Worm (Caenorhabditis elegans) whole organism, mixed stage, embryonic: ENCODE data around the gene ifet-1.

Experiments used
- M03D4.4 ChIP-seq: sonication (generic microtip); optimal IDR thresholded peaks from 2 replicates; lab custom pipeline; 2017; ENCODE audit warnings: mild to moderate bottlenecking, missing genetic modification characterization, missing compliant biosample characterization
- bed-3 ChIP-seq: fragments of 200-800 bp; sonication (Bioruptor generic); optimal IDR thresholded peaks from 3 replicates; lab custom pipeline; 2018; ENCODE audit warnings: mild to moderate bottlenecking, missing genetic modification characterization, moderate library complexity, missing compliant biosample characterization
- blmp-1 ChIP-seq: fragments of 150-350 bp; optimal IDR thresholded peaks from 2 replicates; lab custom pipeline; 2014; ENCODE audit warnings: missing biosample characterization, missing genetic modification characterization
- ceh-39 ChIP-seq: fragments of 150-350 bp; optimal IDR thresholded peaks from 2 replicates; lab custom pipeline; 2014; ENCODE audit warnings: missing biosample characterization, missing genetic modification characterization
- ceh-43 ChIP-seq: fragments of 200-800 bp; sonication (Bioruptor generic); optimal IDR thresholded peaks from 2 replicates; lab custom pipeline; 2018; ENCODE audit warnings: mild to moderate bottlenecking, missing genetic modification characterization, moderate library complexity, missing compliant biosample characterization
- ceh-83 ChIP-seq: fragments of 200-800 bp; sonication (Bioruptor generic); optimal IDR thresholded peaks from 2 replicates; lab custom pipeline; 2018; ENCODE audit warnings: mild to moderate bottlenecking, missing genetic modification characterization, missing compliant biosample characterization
- ces-1 ChIP-seq: fragments of 150-350 bp; optimal IDR thresholded peaks from 2 replicates; lab custom pipeline; 2014; ENCODE audit warnings: missing biosample characterization, missing genetic modification reagents, missing genetic modification characterization
- cnd-1 ChIP-seq: fragments of 200-800 bp; sonication (Bioruptor generic); optimal IDR thresholded peaks from 2 replicates; lab custom pipeline; 2018; ENCODE audit warnings: mild to moderate bottlenecking, missing genetic modification characterization, missing compliant biosample characterization
- drap-1 ChIP-seq: fragments of 200-800 bp; sonication (Bioruptor generic); optimal IDR thresholded peaks from 3 replicates; lab custom pipeline; 2018; ENCODE audit warnings: mild to moderate bottlenecking, missing genetic modification characterization, missing compliant biosample characterization
- elt-1 ChIP-seq: sonication (generic microtip); optimal IDR thresholded peaks from 2 replicates; lab custom pipeline; 2017; ENCODE audit warnings: missing genetic modification characterization, mild to moderate bottlenecking, missing compliant biosample characterization, antibody characterized with exemption, moderate library complexity, borderline replicate concordance; ENCODE audit not compliant: insufficient read depth
- elt-3 ChIP-seq: fragments of 150-350 bp; optimal IDR thresholded peaks from 2 replicates; lab custom pipeline; 2014; ENCODE audit warnings: missing biosample characterization, missing genetic modification characterization
- flh-1 ChIP-seq: fragments of 200-800 bp; sonication (Bioruptor generic); optimal IDR thresholded peaks from 2 replicates; lab custom pipeline; 2018; ENCODE audit warnings: mild to moderate bottlenecking, missing genetic modification characterization, moderate library complexity, missing compliant biosample characterization
- ham-2 ChIP-seq: fragments of 200-800 bp; sonication (Bioruptor generic); optimal IDR thresholded peaks from 2 replicates; lab custom pipeline; 2018; ENCODE audit warnings: mild to moderate bottlenecking, missing genetic modification characterization, missing compliant biosample characterization
- lin-13 ChIP-seq: fragments of 150-350 bp; optimal IDR thresholded peaks from 2 replicates; lab custom pipeline; 2014; ENCODE audit warnings: missing biosample characterization, missing genetic modification characterization
- lin-32 ChIP-seq: fragments of 200-800 bp; sonication (Bioruptor generic); optimal IDR thresholded peaks from 2 replicates; lab custom pipeline; 2018; ENCODE audit warnings: mild to moderate bottlenecking, missing genetic modification characterization, missing compliant biosample characterization
- lsy-2 ChIP-seq: fragments of 150-350 bp; optimal IDR thresholded peaks from 2 replicates; lab custom pipeline; 2014; ENCODE audit warnings: missing biosample characterization, missing genetic modification characterization
- mab-5 ChIP-seq: fragments of 150-350 bp; optimal IDR thresholded peaks from 2 replicates; lab custom pipeline; 2014; ENCODE audit warnings: missing biosample characterization, missing genetic modification characterization
- mep-1 ChIP-seq: fragments of 150-350 bp; optimal IDR thresholded peaks from 2 replicates; lab custom pipeline; 2017; ENCODE audit warnings: missing biosample characterization, missing genetic modification reagents, missing genetic modification characterization, inconsistent platforms
- mls-2 ChIP-seq: sonication (generic microtip); optimal IDR thresholded peaks from 2 replicates; lab custom pipeline; 2016; ENCODE audit warnings: mild to moderate bottlenecking, missing genetic modification characterization, moderate library complexity, missing compliant biosample characterization
- nhr-12 ChIP-seq: fragments of 150-350 bp; optimal IDR thresholded peaks from 2 replicates; lab custom pipeline; 2014; ENCODE audit warnings: missing biosample characterization, missing genetic modification characterization
- nhr-2 ChIP-seq: fragments of 150-350 bp; optimal IDR thresholded peaks from 2 replicates; lab custom pipeline; 2014; ENCODE audit warnings: missing biosample characterization, missing genetic modification characterization
- nhr-237 ChIP-seq: fragments of 150-350 bp; optimal IDR thresholded peaks from 2 replicates; lab custom pipeline; 2014; ENCODE audit warnings: missing biosample characterization, missing genetic modification characterization
- nhr-28 ChIP-seq: fragments of 150-350 bp; optimal IDR thresholded peaks from 2 replicates; lab custom pipeline; 2014; ENCODE audit warnings: missing biosample characterization, missing genetic modification characterization
- nhr-76 ChIP-seq: sonication (generic microtip); optimal IDR thresholded peaks from 2 replicates; lab custom pipeline; 2017; ENCODE audit warnings: missing biosample characterization, missing genetic modification characterization
- pha-4 ChIP-seq: fragments of 150-350 bp; optimal IDR thresholded peaks from 2 replicates; lab custom pipeline; 2018; ENCODE audit warnings: missing biosample characterization, missing genetic modification reagents, missing genetic modification characterization
- sem-2 ChIP-seq: fragments of 200-800 bp; sonication (Bioruptor generic); optimal IDR thresholded peaks from 2 replicates; lab custom pipeline; 2018; ENCODE audit warnings: mild to moderate bottlenecking, missing genetic modification characterization, missing compliant biosample characterization
- snpc-4 ChIP-seq: fragments of 150-350 bp; optimal IDR thresholded peaks from 2 replicates; lab custom pipeline; 2014; ENCODE audit warnings: missing biosample characterization, missing genetic modification characterization
- sptf-1 ChIP-seq: sonication (generic microtip); optimal IDR thresholded peaks from 2 replicates; lab custom pipeline; 2017; ENCODE audit warnings: mild to moderate bottlenecking, missing genetic modification characterization, moderate library complexity, missing compliant biosample characterization
- tbx-8 ChIP-seq: fragments of 200-800 bp; sonication (Bioruptor generic); optimal IDR thresholded peaks from 2 replicates; lab custom pipeline; 2018; ENCODE audit warnings: mild to moderate bottlenecking, missing genetic modification characterization, moderate library complexity, missing compliant biosample characterization
- unc-120 ChIP-seq: sonication (generic microtip); optimal IDR thresholded peaks from 2 replicates; lab custom pipeline; 2017; ENCODE audit warnings: missing genetic modification characterization, missing compliant biosample characterization; ENCODE audit not compliant: poor library complexity, severe bottlenecking
- unc-39 ChIP-seq: fragments of 150-350 bp; optimal IDR thresholded peaks from 2 replicates; lab custom pipeline; 2014; ENCODE audit warnings: missing biosample characterization, missing genetic modification characterization
- unc-62 ChIP-seq: fragments of 150-350 bp; optimal IDR thresholded peaks from 2 replicates; lab custom pipeline; 2014; ENCODE audit warnings: missing biosample characterization, missing genetic modification reagents, missing genetic modification characterization
- zip-8 ChIP-seq: fragments of 150-350 bp; optimal IDR thresholded peaks from 2 replicates; lab custom pipeline; 2014; ENCODE audit warnings: missing biosample characterization, missing genetic modification characterization
- ztf-11 ChIP-seq: fragments of 150-350 bp; optimal IDR thresholded peaks from 2 replicates; lab custom pipeline; 2014; ENCODE audit warnings: missing biosample characterization, missing genetic modification characterization

The ifet-1 gene

ce11 chrIII:4434294-4434781, 40.6 kb downstream of the ifet-1 start, which contains the start of gene C28A5.1:
C28A5.1 (minus strand) TSS chrIII:4434344.
- TF ChIP-seq ceh-83 (GFP tag; lab: Kevin White, UChicago) = no peak
- no peak for TF ChIP-seq lsy-2 (tag; lab: Kevin White, UChicago)
- no peak for TF ChIP-seq mep-1 (tag; lab: Kevin White, UChicago)
- no peak for TF ChIP-seq ces-1 (GFP tag; lab: Kevin White, UChicago)
- no peak for TF ChIP-seq elt-1 (tag; lab: Kevin White, UChicago)
- TF ChIP-seq ham-2 (GFP tag; lab: Kevin White, UChicago) = no peak
- TF ChIP-seq nhr-2 (tag; lab: Kevin White, UChicago) = no peak
- TF ChIP-seq nhr-12 (tag; lab: Kevin White, UChicago) = no peak
- TF ChIP-seq sem-2 = no peak
- no peak for TF ChIP-seq snpc-4
- TF ChIP-seq mab-5 (tag; lab: Kevin White, UChicago) = no peak

ce11 chrIII:4429402-4429801, 45.5 kb downstream of the ifet-1 start, which contains the start of gene C28A5.6:
C28A5.6 (minus strand) TSS chrIII:4429502.
- TF ChIP-seq flh-1 (no peak), unc-120 (no peak), blmp-1 (no peak), ztf-11 (no peak), bed-3 (no peak), mep-1 (tag; lab: Kevin White, UChicago) (no peak), M03D4.4 (tag; lab: Kevin White, UChicago) (no peak), lsy-2 (tag; lab: Kevin White, UChicago) (no peak), unc-62 (GFP tag; lab: Kevin White, UChicago) (no peak)

- TF ChIP-seq M03D4.4 (tag; lab: Kevin White, UChicago) (peak; percentile 61), sem-2 (peak; percentile 36), ceh-83 (GFP tag; lab: Kevin White, UChicago) (peak; percentile 57), elt-3 (no peak), lin-32 (GFP tag; lab: Kevin White, UChicago) (peak; percentile 39), ham-2 (GFP tag; lab: Kevin White, UChicago) (no peak), elt-1 (tag; lab: Kevin White, UChicago) (no peak), mls-2 (tag; lab: Kevin White, UChicago) (peak; percentile 27), snpc-4 (no peak), lsy-2 (tag; lab: Kevin White, UChicago) (no peak), nhr-12 (tag; lab: Kevin White, UChicago) (no peak), unc-62 (GFP tag; lab: Kevin White, UChicago) (no peak), drap-1 (GFP tag; lab: Kevin White, UChicago) (peak; percentile 45), cnd-1 (tag; lab: Kevin White, UChicago) (no peak), nhr-2 (tag; lab: Kevin White, UChicago) (no peak), nhr-28 (tag; lab: Kevin White, UChicago) (no peak), nhr-237 (tag; lab: Kevin White, UChicago) (no peak), sptf-1 (tag; lab: Kevin White, UChicago) (peak; percentile 50), tbx-8 (no peak), ztf-11 (no peak), lin-13 (tag; lab: Kevin White, UChicago) (no peak), unc-120 (no peak), mab-5 (tag; lab: Kevin White, UChicago) (no peak), flh-1 (no peak), zip-8 (tag; lab: Kevin White, UChicago) (no peak), pha-4 (tag; lab: Kevin White, UChicago) (no peak), nhr-76 (tag; lab: Kevin White, UChicago) (no peak), ceh-39 (tag; lab: Kevin White, UChicago) (no peak), ceh-43 (GFP tag; lab: Kevin White, UChicago) (no peak), mep-1 (tag; lab: Kevin White, UChicago) (no peak), blmp-1 (no peak), bed-3 (no peak), ces-1 (GFP tag; lab: Kevin White, UChicago) (no peak), unc-39 (no peak)
Measured at ce11 chrIII:4428797-4429196, 46.2 kb downstream of the ifet-1 start.
